3 fruit fly cellular contexts compared by ENCODE assay signal in genomic region chr3L:546819-547441, dm6.
A peak's percentile ranks its signal among the peaks of the same experiment; 100 is the strongest.
TF ChIP-seq lines count a peak whose summit lies in the region.

No protein-coding gene starts in this region.

TF ChIP-seq in whole organism, embryonic, 481 proteins besides CTCF, POLR2A, EP300 and RAD21 (continued from another document and continues in another):
- TF ChIP-seq chn (GFP tag; optimal IDR thresholded peaks at IDR 0.05; lab: Kevin White, UChicago): peak; percentile 63
- TF ChIP-seq zen (tag; optimal IDR thresholded peaks at IDR 0.05; lab: Kevin White, UChicago): no peak
- TF ChIP-seq wor (GFP tag; IDR thresholded peaks at IDR 0.05; lab: Robert Waterston, UW): no peak
- no peak for TF ChIP-seq CG4707 (GFP tag; optimal IDR thresholded peaks at IDR 0.05; lab: Kevin White, UChicago)
- TF ChIP-seq CG34224 (GFP tag; IDR thresholded peaks at IDR 0.05; lab: Robert Waterston, UW; ENCODE audit: partially characterized antibody): no peak
- peak; percentile 66 for TF ChIP-seq Atf-2 (GFP tag; optimal IDR thresholded peaks at IDR 0.05; lab: Kevin White, UChicago)
- peak; percentile 29 for TF ChIP-seq CG15696 (tag; optimal IDR thresholded peaks at IDR 0.05; lab: Kevin White, UChicago)
- TF ChIP-seq Hr78 (GFP tag; optimal IDR thresholded peaks at IDR 0.05; lab: Kevin White, UChicago): no peak
- TF ChIP-seq Hr3 (GFP tag; optimal IDR thresholded peaks at IDR 0.05; lab: Kevin White, UChicago): peak; percentile 15
- TF ChIP-seq Six4 (GFP tag; optimal IDR thresholded peaks at IDR 0.05; lab: Kevin White, UChicago): no peak
- no peak for TF ChIP-seq Dll (GFP tag; IDR thresholded peaks at IDR 0.05; lab: Robert Waterston, UW; ENCODE audit: partially characterized antibody)
- peak; percentile 37 for TF ChIP-seq CG2712 (tag; optimal IDR thresholded peaks at IDR 0.05; lab: Kevin White, UChicago)
- TF ChIP-seq hbn (GFP tag; IDR thresholded peaks at IDR 0.05; lab: Robert Waterston, UW; ENCODE audit: partially characterized antibody): no peak
- TF ChIP-seq Hr39 (optimal IDR thresholded peaks at IDR 0.05; lab: Kevin White, UChicago): no peak
- TF ChIP-seq Doc3 (GFP tag; IDR thresholded peaks at IDR 0.05; lab: Robert Waterston, UW; ENCODE audit: partially characterized antibody): no peak
- peak; percentile 90 for TF ChIP-seq luna (GFP tag; optimal IDR thresholded peaks at IDR 0.05; lab: Kevin White, UChicago)
- TF ChIP-seq GATAe (GFP tag; conservative IDR thresholded peaks at IDR 0.05; lab: Robert Waterston, UW): peak; percentile 52; the same call in 1 of the 2 replicates
- peak; percentile 71 for TF ChIP-seq Fer1 (GFP tag; optimal IDR thresholded peaks at IDR 0.05; lab: Kevin White, UChicago)
- no peak for TF ChIP-seq sna (GFP tag; IDR thresholded peaks at IDR 0.05; lab: Robert Waterston, UW; ENCODE audit: partially characterized antibody)
- TF ChIP-seq CG11085 (GFP tag; IDR thresholded peaks at IDR 0.05; lab: Robert Waterston, UW): peak; percentile 90
- no peak for TF ChIP-seq hth (optimal IDR thresholded peaks at IDR 0.05; lab: Kevin White, UChicago)
- no peak for TF ChIP-seq croc (GFP tag; conservative IDR thresholded peaks at IDR 0.05; lab: Robert Waterston, UW)
- TF ChIP-seq Nf-YC (tag; optimal IDR thresholded peaks at IDR 0.05; lab: Kevin White, UChicago): peak; percentile 15
- TF ChIP-seq chinmo (GFP tag; IDR thresholded peaks at IDR 0.05; lab: Robert Waterston, UW; ENCODE audit: partially characterized antibody): peak; percentile 65; the same call in 1 of the 4 replicates
- no peak for TF ChIP-seq CG10462 (GFP tag; optimal IDR thresholded peaks at IDR 0.05; lab: Kevin White, UChicago)
- TF ChIP-seq NK7.1 (GFP tag; optimal IDR thresholded peaks at IDR 0.05; lab: Kevin White, UChicago): peak; percentile 53
- TF ChIP-seq Dfd (GFP tag; optimal IDR thresholded peaks at IDR 0.05; lab: Kevin White, UChicago): no peak
- peak; percentile 63 for TF ChIP-seq CG6765 (GFP tag; optimal IDR thresholded peaks at IDR 0.05; lab: Kevin White, UChicago)
- TF ChIP-seq BEAF-32 (GFP tag; optimal IDR thresholded peaks at IDR 0.05; lab: Kevin White, UChicago): no peak
- TF ChIP-seq CG4617 (GFP tag; optimal IDR thresholded peaks at IDR 0.05; lab: Kevin White, UChicago; ENCODE audit: borderline replicate concordance): no peak
- TF ChIP-seq CG12236 (GFP tag; optimal IDR thresholded peaks at IDR 0.05; lab: Kevin White, UChicago): peak; percentile 16
- peak; percentile 70 for TF ChIP-seq stc (GFP tag; IDR thresholded peaks at IDR 0.05; lab: Robert Waterston, UW)
- no peak for TF ChIP-seq Tbp (GFP tag; optimal IDR thresholded peaks at IDR 0.05; lab: Kevin White, UChicago)
- TF ChIP-seq MBD-R2 (GFP tag; IDR thresholded peaks at IDR 0.05; lab: Robert Waterston, UW): peak; percentile 84
- peak; percentile 73 for TF ChIP-seq org-1 (GFP tag; optimal IDR thresholded peaks at IDR 0.05; lab: Kevin White, UChicago)
- TF ChIP-seq eve (GFP tag; optimal IDR thresholded peaks at IDR 0.05; lab: Kevin White, UChicago): peak in 1 of 2 experiments; percentile 76
- TF ChIP-seq CG3163 (GFP tag; optimal IDR thresholded peaks at IDR 0.05; lab: Kevin White, UChicago): peak; percentile 49
- peak; percentile 34 for TF ChIP-seq CG13424 (tag; optimal IDR thresholded peaks at IDR 0.05; lab: Kevin White, UChicago)
- TF ChIP-seq lola (GFP tag; optimal IDR thresholded peaks at IDR 0.05; lab: Kevin White, UChicago): no peak
- peak; percentile 92 for TF ChIP-seq CG9215 (GFP tag; IDR thresholded peaks at IDR 0.05; lab: Robert Waterston, UW)
- peak; percentile 90 for TF ChIP-seq lmd (GFP tag; IDR thresholded peaks at IDR 0.05; lab: Robert Waterston, UW)
- TF ChIP-seq ham (GFP tag; IDR thresholded peaks at IDR 0.05; lab: Robert Waterston, UW): peak; percentile 71; the same call in 1 of the 2 replicates
- no peak for TF ChIP-seq Dp (GFP tag; optimal IDR thresholded peaks at IDR 0.05; lab: Kevin White, UChicago)

TF ChIP-seq in whole organism, prepupa, 60 proteins besides CTCF, POLR2A, EP300 and RAD21 (continued from another document):
- no peak for TF ChIP-seq CG11762 (GFP tag; optimal IDR thresholded peaks at IDR 0.05; lab: Kevin White, UChicago; ENCODE audit: insufficient read depth)
- TF ChIP-seq CG6276 (GFP tag; optimal IDR thresholded peaks at IDR 0.05; lab: Kevin White, UChicago): no peak
- TF ChIP-seq svp (GFP tag; lab: Kevin White, UChicago): peak; percentile 58
- TF ChIP-seq CG9139 (GFP tag; optimal IDR thresholded peaks at IDR 0.05; lab: Kevin White, UChicago): no peak
- no peak for TF ChIP-seq CG10631 (GFP tag; optimal IDR thresholded peaks at IDR 0.05; lab: Kevin White, UChicago)
- TF ChIP-seq CG6854 (GFP tag; optimal IDR thresholded peaks at IDR 0.05; lab: Kevin White, UChicago): no peak
- peak; percentile 37; the same call in 1 of the 2 replicates for TF ChIP-seq CG15336 (GFP tag; IDR thresholded peaks at IDR 0.05; lab: Robert Waterston, UW)
- peak; percentile 31 for TF ChIP-seq lz (GFP tag; optimal IDR thresholded peaks at IDR 0.05; lab: Kevin White, UChicago)
- no peak for TF ChIP-seq Met (GFP tag; optimal IDR thresholded peaks at IDR 0.05; lab: Kevin White, UChicago)
- TF ChIP-seq Eip78C (GFP tag; lab: Kevin White, UChicago): peak; percentile 65
- TF ChIP-seq Gug (GFP tag; IDR thresholded peaks at IDR 0.05; lab: Robert Waterston, UW): peak; percentile 12; the same call in 1 of the 2 replicates
- peak; percentile 23 for TF ChIP-seq Ets21C (GFP tag; optimal IDR thresholded peaks at IDR 0.05; lab: Kevin White, UChicago)
- TF ChIP-seq CG3919 (GFP tag; optimal IDR thresholded peaks at IDR 0.05; lab: Kevin White, UChicago): no peak
- no peak for TF ChIP-seq CG6808 (GFP tag; optimal IDR thresholded peaks at IDR 0.05; lab: Kevin White, UChicago)
- TF ChIP-seq CG6163 (GFP tag; IDR thresholded peaks at IDR 0.05; lab: Robert Waterston, UW): peak; percentile 54
- TF ChIP-seq ss (GFP tag; optimal IDR thresholded peaks at IDR 0.05; lab: Kevin White, UChicago): no peak
- no peak for TF ChIP-seq CG3032 (tag; optimal IDR thresholded peaks at IDR 0.05; lab: Kevin White, UChicago)
- TF ChIP-seq salr (GFP tag; optimal IDR thresholded peaks at IDR 0.05; lab: Kevin White, UChicago): no peak
- no peak for TF ChIP-seq CG11902 (GFP tag; optimal IDR thresholded peaks at IDR 0.05; lab: Kevin White, UChicago)
- no peak for TF ChIP-seq CG32006 (GFP tag; optimal IDR thresholded peaks at IDR 0.05; lab: Kevin White, UChicago)
- peak; percentile 89 for TF ChIP-seq fkh (GFP tag; optimal IDR thresholded peaks at IDR 0.05; lab: Kevin White, UChicago)
- peak; percentile 50 for TF ChIP-seq cyc (GFP tag; optimal IDR thresholded peaks at IDR 0.05; lab: Kevin White, UChicago)
- no peak for TF ChIP-seq Eip93F (GFP tag; optimal IDR thresholded peaks at IDR 0.05; lab: Kevin White, UChicago)
- TF ChIP-seq CG7368 (GFP tag; optimal IDR thresholded peaks at IDR 0.05; lab: Kevin White, UChicago): no peak
- peak; percentile 3 for TF ChIP-seq Sox14 (GFP tag; optimal IDR thresholded peaks at IDR 0.05; lab: Kevin White, UChicago)
- TF ChIP-seq CG10669 (GFP tag; optimal IDR thresholded peaks at IDR 0.05; lab: Kevin White, UChicago): no peak
- no peak for TF ChIP-seq CG16779 (tag; optimal IDR thresholded peaks at IDR 0.05; lab: Kevin White, UChicago)
- no peak for TF ChIP-seq CG34406 (GFP tag; optimal IDR thresholded peaks at IDR 0.05; lab: Kevin White, UChicago)
- no peak for TF ChIP-seq Sox15 (GFP tag; optimal IDR thresholded peaks at IDR 0.05; lab: Kevin White, UChicago)
- peak; percentile 18 for TF ChIP-seq Hr4 (GFP tag; optimal IDR thresholded peaks at IDR 0.05; lab: Kevin White, UChicago)
- TF ChIP-seq CG1621 (tag; optimal IDR thresholded peaks at IDR 0.05; lab: Kevin White, UChicago): no peak
- TF ChIP-seq Smox (GFP tag; optimal IDR thresholded peaks at IDR 0.05; lab: Kevin White, UChicago): no peak
- no peak for TF ChIP-seq achi (GFP tag; optimal IDR thresholded peaks at IDR 0.05; lab: Kevin White, UChicago)
- no peak for TF ChIP-seq CG4318 (GFP tag; optimal IDR thresholded peaks at IDR 0.05; lab: Kevin White, UChicago)
- TF ChIP-seq fd85E (GFP tag; optimal IDR thresholded peaks at IDR 0.05; lab: Kevin White, UChicago): no peak
- no peak for TF ChIP-seq Blimp-1 (GFP tag; optimal IDR thresholded peaks at IDR 0.05; lab: Kevin White, UChicago)
- TF ChIP-seq OdsH (GFP tag; optimal IDR thresholded peaks at IDR 0.05; lab: Kevin White, UChicago): peak; percentile 34
- TF ChIP-seq spab (GFP tag; optimal IDR thresholded peaks at IDR 0.05; lab: Kevin White, UChicago): no peak

TF ChIP-seq in whole organism, wandering third instar larva, 38 proteins besides CTCF, POLR2A, EP300 and RAD21 (continued from another document):
- TF ChIP-seq sv (GFP tag; optimal IDR thresholded peaks at IDR 0.05; lab: Kevin White, UChicago) (peak; percentile 47), N (GFP tag; optimal IDR thresholded peaks at IDR 0.05; lab: Kevin White, UChicago) (no peak), dl (GFP tag; optimal IDR thresholded peaks at IDR 0.05; lab: Kevin White, UChicago; ENCODE audit: insufficient read depth in 1 of 2, partially characterized antibody in 2 of 2) (no peak), Mio (GFP tag; optimal IDR thresholded peaks at IDR 0.05; lab: Kevin White, UChicago) (no peak), dsf (GFP tag; optimal IDR thresholded peaks at IDR 0.05; lab: Kevin White, UChicago; ENCODE audit: borderline replicate concordance) (no peak), Sp1 (GFP tag; optimal IDR thresholded peaks at IDR 0.05; lab: Kevin White, UChicago) (peak; percentile 18), CG9705 (GFP tag; optimal IDR thresholded peaks at IDR 0.05; lab: Kevin White, UChicago) (no peak), Hnf4 (GFP tag; optimal IDR thresholded peaks at IDR 0.05; lab: Kevin White, UChicago) (peak; percentile 42), CG32264 (GFP tag; optimal IDR thresholded peaks at IDR 0.05; lab: Kevin White, UChicago) (no peak), psq (GFP tag; optimal IDR thresholded peaks at IDR 0.05; lab: Kevin White, UChicago) (peak; percentile 57), Jra (GFP tag; optimal IDR thresholded peaks at IDR 0.05; lab: Kevin White, UChicago) (no peak)
TF ChIP-seq in whole organism, wandering third instar larva: peak in this region for 15.
